Worm (Caenorhabditis elegans) whole organism, early embryonic: ENCODE results near the gene mec-14.

Experiments used
- hmbx-1 ChIP-seq: sonication (generic microtip); optimal IDR thresholded peaks from 2 replicates; lab custom pipeline; 2016; ENCODE audit warnings: mild to moderate bottlenecking, missing genetic modification characterization, missing compliant biosample characterization
- tbx-11 ChIP-seq: fragments of 200-800 bp; sonication (Bioruptor generic); IDR thresholded peaks from 2 replicates; pipeline ENCODE4 v1.3.6; 2022; ENCODE audit warnings: missing genetic modification characterization, missing compliant biosample characterization

ce11 chrIII:7140228-7140710 lies 52.5 kb downstream of the mec-14 start:
- TF ChIP-seq hmbx-1 (tag; lab: Kevin White, UChicago) (no peak), tbx-11 (no peak)
